Fruit fly (Drosophila melanogaster) whole organism, embryonic: Measurements from ENCODE around the gene CG34327.

ENCODE experiments used
- Aef1 ChIP-seq: fragments of 200-800 bp; sonication (Bioruptor generic); IDR thresholded peaks from 3 replicates; pipeline ENCODE4 v1.3.6; 2022; ENCODE audit warnings: missing biosample characterization, missing genetic modification characterization
- Atf-2 ChIP-seq: fragments of 200-800 bp; sonication (Bioruptor generic); optimal IDR thresholded peaks from 2 replicates; lab custom pipeline; 2016; ENCODE audit warnings: missing biosample characterization, missing genetic modification characterization
- Atf6 ChIP-seq: fragments of 200-800 bp; sonication (Bioruptor generic); IDR thresholded peaks from 2 replicates; pipeline ENCODE4 v1.3.6; 2022; ENCODE audit warnings: missing biosample characterization, missing genetic modification characterization
- Awh ChIP-seq: fragments of 200-800 bp; sonication (Bioruptor generic); IDR thresholded peaks from 2 replicates; pipeline ENCODE4, ENCODE4 v1.3.6; 2022; ENCODE audit warnings: missing biosample characterization, missing genetic modification characterization
- CG10274 ChIP-seq: fragments of 200-800 bp; sonication (Bioruptor generic); optimal IDR thresholded peaks from 3 replicates; lab custom pipeline; 2017; ENCODE audit warnings: missing biosample characterization, mild to moderate bottlenecking, missing genetic modification characterization
- CG10366 ChIP-seq: fragments of 200-800 bp; sonication (Bioruptor generic); IDR thresholded peaks from 2 replicates; pipeline ENCODE4 v1.3.6; 2022; ENCODE audit warnings: missing biosample characterization, missing genetic modification characterization
- CG10543 ChIP-seq: fragments of 200-800 bp; sonication (Bioruptor generic); optimal IDR thresholded peaks from 3 replicates; lab custom pipeline; 2017; ENCODE audit warnings: missing biosample characterization, mild to moderate bottlenecking, missing genetic modification characterization, moderate library complexity
- CG11085 ChIP-seq: fragments of 200-800 bp; sonication (Bioruptor generic); IDR thresholded peaks from 2 replicates; pipeline ENCODE4 v1.3.6; 2022; ENCODE audit warnings: missing biosample characterization, missing genetic modification characterization
- CG12104 ChIP-seq: fragments of 200-800 bp; sonication (Bioruptor generic); optimal IDR thresholded peaks from 3 replicates; lab custom pipeline; 2016; ENCODE audit warnings: missing biosample characterization, missing genetic modification characterization
- CG12155 ChIP-seq: fragments of 200-800 bp; sonication (Bioruptor generic); optimal IDR thresholded peaks from 3 replicates; lab custom pipeline; 2016; ENCODE audit warnings: missing biosample characterization, missing genetic modification characterization
- CG12659 ChIP-seq: fragments of 200-800 bp; sonication (Bioruptor generic); optimal IDR thresholded peaks from 3 replicates; lab custom pipeline; 2017; ENCODE audit warnings: mild to moderate bottlenecking, missing biosample characterization, missing genetic modification reagents, missing genetic modification characterization
- CG12744 ChIP-seq: fragments of 200-800 bp; sonication (Bioruptor generic); optimal IDR thresholded peaks from 2 replicates; lab custom pipeline; 2016; ENCODE audit warnings: missing biosample characterization, missing genetic modification characterization
- CG13296 ChIP-seq: fragments of 200-800 bp; sonication (Bioruptor generic); optimal IDR thresholded peaks from 3 replicates; lab custom pipeline; 2018; ENCODE audit warnings: missing biosample characterization, mild to moderate bottlenecking, missing genetic modification characterization
- CG14965 ChIP-seq: fragments of 200-800 bp; sonication (Bioruptor generic); optimal IDR thresholded peaks from 2 replicates; lab custom pipeline; 2016; ENCODE audit warnings: missing biosample characterization, missing genetic modification characterization, borderline replicate concordance
- CG16815 ChIP-seq: fragments of 200-800 bp; sonication (Bioruptor generic); optimal IDR thresholded peaks from 3 replicates; lab custom pipeline; 2017; ENCODE audit warnings: missing biosample characterization, mild to moderate bottlenecking, missing genetic modification characterization
- CG17912 ChIP-seq: fragments of 200-800 bp; sonication (Bioruptor generic); optimal IDR thresholded peaks from 2 replicates; lab custom pipeline; 2018; ENCODE audit warnings: missing biosample characterization, mild to moderate bottlenecking, missing genetic modification characterization
- CG18599 ChIP-seq: fragments of 200-800 bp; sonication (Bioruptor generic); optimal IDR thresholded peaks from 3 replicates; lab custom pipeline; 2017; ENCODE audit warnings: missing biosample characterization, missing genetic modification characterization, mild to moderate bottlenecking, moderate library complexity, missing genetic modification reagents
- CG31365 ChIP-seq: fragments of 200-800 bp; sonication (Bioruptor generic); optimal IDR thresholded peaks from 2 replicates; lab custom pipeline; 2018; ENCODE audit warnings: missing biosample characterization, mild to moderate bottlenecking, missing genetic modification characterization
- CG32772 ChIP-seq: fragments of 200-800 bp; sonication (Bioruptor generic); IDR thresholded peaks from 2 replicates; pipeline ENCODE4 v1.3.6; 2022; ENCODE audit warnings: missing biosample characterization, missing genetic modification characterization
- CG6765 ChIP-seq: fragments of 200-800 bp; sonication (Bioruptor generic); optimal IDR thresholded peaks from 3 replicates; lab custom pipeline; 2017; ENCODE audit warnings: missing biosample characterization, mild to moderate bottlenecking, missing genetic modification characterization
- CG6813 ChIP-seq: fragments of 200-800 bp; sonication (Bioruptor generic); optimal IDR thresholded peaks from 2 replicates; lab custom pipeline; 2017; ENCODE audit warnings: missing biosample characterization, missing genetic modification characterization, mild to moderate bottlenecking, moderate library complexity, missing genetic modification reagents
- CG7271 ChIP-seq: fragments of 200-800 bp; sonication (Bioruptor generic); optimal IDR thresholded peaks from 2 replicates; lab custom pipeline; 2018; ENCODE audit warnings: missing biosample characterization, mild to moderate bottlenecking, missing genetic modification characterization, moderate library complexity
- CG7556 ChIP-seq: fragments of 200-800 bp; sonication (Bioruptor generic); optimal IDR thresholded peaks from 2 replicates; lab custom pipeline; 2017; ENCODE audit warnings: missing biosample characterization, mild to moderate bottlenecking, missing genetic modification characterization
- CG7963 ChIP-seq: fragments of 200-800 bp; sonication (Bioruptor generic); IDR thresholded peaks from 3 replicates; pipeline ENCODE4 v1.3.6; 2022; ENCODE audit warnings: missing biosample characterization, missing genetic modification characterization; ENCODE audit not compliant: partially characterized antibody
- CG8281 ChIP-seq: fragments of 200-800 bp; sonication (Bioruptor generic); optimal IDR thresholded peaks from 2 replicates; lab custom pipeline; 2018; ENCODE audit warnings: missing biosample characterization, mild to moderate bottlenecking, missing genetic modification characterization, moderate library complexity
- CG8388 ChIP-seq: fragments of 200-800 bp; sonication (Bioruptor generic); optimal IDR thresholded peaks from 2 replicates; lab custom pipeline; 2019; ENCODE audit warnings: missing biosample characterization, mild to moderate bottlenecking, missing genetic modification characterization, moderate library complexity
- D19B ChIP-seq: fragments of 200-800 bp; sonication (Bioruptor generic); optimal IDR thresholded peaks from 2 replicates; lab custom pipeline; 2017; ENCODE audit warnings: missing biosample characterization, mild to moderate bottlenecking, missing genetic modification characterization
- Dek ChIP-seq: fragments of 200-800 bp; sonication (Bioruptor generic); optimal IDR thresholded peaks from 3 replicates; lab custom pipeline; 2019; ENCODE audit warnings: missing biosample characterization, mild to moderate bottlenecking, missing genetic modification characterization, moderate library complexity
- HLHmδ ChIP-seq: fragments of 200-800 bp; sonication (Bioruptor generic); optimal IDR thresholded peaks from 2 replicates; lab custom pipeline; 2018; ENCODE audit warnings: missing biosample characterization, mild to moderate bottlenecking, missing genetic modification characterization, moderate library complexity
- Lhr ChIP-seq: fragments of 200-800 bp; sonication (Bioruptor generic); optimal IDR thresholded peaks from 3 replicates; lab custom pipeline; 2017; ENCODE audit warnings: mild to moderate bottlenecking, missing biosample characterization, missing genetic modification reagents, missing genetic modification characterization
- Pdp1 ChIP-seq, 2 experiments: fragments of 200-800 bp; sonication (Bioruptor generic); optimal IDR thresholded peaks; 3 replicates each; lab custom pipeline; 2016; ENCODE audit warnings: missing biosample characterization in 2 of 2, missing genetic modification characterization in 2 of 2, mild to moderate bottlenecking in 1 of 2, moderate library complexity in 1 of 2
- Sin3A ChIP-seq: fragments of >200 bp; optimal IDR thresholded peaks from 2 replicates; lab custom pipeline; 2018
- Six4 ChIP-seq: fragments of 200-800 bp; sonication (Bioruptor generic); optimal IDR thresholded peaks from 2 replicates; lab custom pipeline; 2016; ENCODE audit warnings: missing biosample characterization, missing genetic modification characterization
- TFAM ChIP-seq: fragments of 200-800 bp; sonication (Bioruptor generic); optimal IDR thresholded peaks from 2 replicates; lab custom pipeline; 2017; ENCODE audit warnings: missing biosample characterization, missing genetic modification characterization, inconsistent platforms
- Taf1 ChIP-seq: fragments of 200-800 bp; sonication (Bioruptor generic); IDR thresholded peaks from 2 replicates; pipeline ENCODE4 v1.3.6; 2022; ENCODE audit warnings: missing biosample characterization, missing genetic modification characterization
- Xrp1 ChIP-seq: fragments of 200-800 bp; sonication (Bioruptor generic); IDR thresholded peaks from 2 replicates; pipeline ENCODE4 v1.3.6; 2022; ENCODE audit warnings: missing biosample characterization, missing genetic modification characterization
- al ChIP-seq: fragments of 200-800 bp; sonication (Bioruptor generic); IDR thresholded peaks from 2 replicates; pipeline ENCODE4 v1.3.6; 2022; ENCODE audit warnings: missing biosample characterization, missing genetic modification characterization
- aop ChIP-seq: fragments of 200-800 bp; sonication (Bioruptor generic); IDR thresholded peaks from 2 replicates; pipeline ENCODE4 v1.3.6; 2022; ENCODE audit warnings: missing biosample characterization, missing genetic modification characterization
- cato ChIP-seq: fragments of 200-800 bp; sonication (Bioruptor generic); optimal IDR thresholded peaks from 2 replicates; lab custom pipeline; 2016; ENCODE audit warnings: missing biosample characterization, missing genetic modification characterization, borderline replicate concordance
- cg ChIP-seq: fragments of 200-800 bp; sonication (Bioruptor generic); optimal IDR thresholded peaks from 3 replicates; lab custom pipeline; 2019; ENCODE audit warnings: missing biosample characterization, mild to moderate bottlenecking, missing genetic modification characterization, moderate library complexity
- emc ChIP-seq: fragments of 200-800 bp; sonication (Bioruptor generic); optimal IDR thresholded peaks from 2 replicates; lab custom pipeline; 2016; ENCODE audit warnings: missing biosample characterization, missing genetic modification characterization
- gfzf ChIP-seq: fragments of 200-800 bp; sonication (Bioruptor generic); optimal IDR thresholded peaks from 2 replicates; lab custom pipeline; 2016; ENCODE audit warnings: missing biosample characterization, mild to moderate bottlenecking, missing genetic modification characterization, moderate library complexity
- luna ChIP-seq: fragments of 200-800 bp; sonication (Bioruptor generic); optimal IDR thresholded peaks from 2 replicates; lab custom pipeline; 2016; ENCODE audit warnings: missing biosample characterization, missing genetic modification characterization
- pb ChIP-seq: fragments of 200-800 bp; sonication (Bioruptor generic); optimal IDR thresholded peaks from 3 replicates; lab custom pipeline; 2016; ENCODE audit warnings: missing biosample characterization, missing genetic modification characterization
- pfk ChIP-seq: fragments of 200-800 bp; sonication (Bioruptor generic); optimal IDR thresholded peaks from 2 replicates; lab custom pipeline; 2018; ENCODE audit warnings: missing biosample characterization, mild to moderate bottlenecking, missing genetic modification characterization, moderate library complexity
- pros ChIP-seq: fragments of 200-800 bp; sonication (Bioruptor generic); optimal IDR thresholded peaks from 3 replicates; lab custom pipeline; 2019; ENCODE audit warnings: missing biosample characterization, mild to moderate bottlenecking, missing genetic modification characterization, moderate library complexity
- pzg ChIP-seq: fragments of 200-800 bp; sonication (Bioruptor generic); optimal IDR thresholded peaks from 3 replicates; lab custom pipeline; 2018; ENCODE audit warnings: missing biosample characterization, mild to moderate bottlenecking, missing genetic modification characterization, moderate library complexity
- sima ChIP-seq: fragments of 200-800 bp; sonication (Bioruptor generic); optimal IDR thresholded peaks from 2 replicates; lab custom pipeline; 2016; ENCODE audit warnings: missing biosample characterization, missing genetic modification characterization
- ttk ChIP-seq: fragments of 200-800 bp; sonication (Bioruptor generic); IDR thresholded peaks from 2 replicates; pipeline ENCODE4 v2.1.2; 2022; ENCODE audit warnings: missing biosample characterization, missing genetic modification characterization
- yki ChIP-seq: fragments of >200 bp; optimal IDR thresholded peaks from 3 replicates; lab custom pipeline; 2018
- zfh1 ChIP-seq: fragments of 200-800 bp; sonication (Bioruptor generic); IDR thresholded peaks from 3 replicates; pipeline ENCODE4 v1.3.6; 2022; ENCODE audit warnings: missing biosample characterization, missing genetic modification characterization

The CG34327 gene

dm6 chrX:17178484-17178921, 45.1 kb downstream of the CG34327 start (continued):
- TF ChIP-seq Six4 (GFP tag; lab: Kevin White, UChicago) (peak; percentile 97), Aef1 (peak; percentile 97), CG13296 (GFP tag; lab: Kevin White, UChicago) (peak; percentile 97), zfh1 (GFP tag; lab: Robert Waterston, UW) (peak; percentile 99), CG12659 (GFP tag; lab: Kevin White, UChicago) (peak; percentile 39), pzg (GFP tag; lab: Kevin White, UChicago) (peak; percentile 7), Awh (GFP tag; lab: Robert Waterston, UW) (peak; percentile 99), gfzf (GFP tag; lab: Kevin White, UChicago) (peak; percentile 2), yki (peak; percentile 89), cato (GFP tag; lab: Kevin White, UChicago) (peak; percentile 97), CG7556 (GFP tag; lab: Kevin White, UChicago) (no peak), pb (GFP tag; lab: Kevin White, UChicago) (peak; percentile 94), cg (GFP tag; lab: Kevin White, UChicago) (peak; percentile 59), Lhr (GFP tag; lab: Kevin White, UChicago) (no peak), CG14965 (GFP tag; lab: Kevin White, UChicago) (peak; percentile 49), CG10543 (GFP tag; lab: Kevin White, UChicago) (no peak), CG17912 (GFP tag; lab: Kevin White, UChicago) (peak; percentile 67), emc (GFP tag; lab: Kevin White, UChicago) (peak; percentile 81), ttk (GFP tag; lab: Robert Waterston, UW) (peak; percentile 99), CG18599 (GFP tag; lab: Kevin White, UChicago) (peak; percentile 98), Atf-2 (GFP tag; lab: Kevin White, UChicago) (no peak), CG31365 (tag; lab: Kevin White, UChicago) (peak; percentile 83), CG12744 (GFP tag; lab: Kevin White, UChicago) (peak; percentile 71), pfk (GFP tag; lab: Kevin White, UChicago) (peak; percentile 35), CG12155 (peak; percentile 77), aop (no peak), al (GFP tag; lab: Robert Waterston, UW) (peak; percentile 97), CG6765 (GFP tag; lab: Kevin White, UChicago) (peak; percentile 91), D19B (peak; percentile 83), Atf6 (peak; percentile 89), sima (peak; percentile 87), CG11085 (GFP tag; lab: Robert Waterston, UW) (peak; percentile 98), Pdp1 (GFP tag; optimal IDR thresholded peaks at IDR 0.05; lab: Kevin White, UChicago) (peak; percentile 93 to 98), TFAM (GFP tag; lab: Kevin White, UChicago) (peak; percentile 87), Xrp1 (peak; percentile 100), Dek (tag; lab: Kevin White, UChicago) (no peak), CG8388 (GFP tag; lab: Kevin White, UChicago) (no peak), CG32772 (GFP tag; lab: Robert Waterston, UW) (peak; percentile 99), CG10274 (GFP tag; lab: Kevin White, UChicago) (peak; percentile 80), CG8281 (tag; lab: Kevin White, UChicago) (peak; percentile 86), CG10366 (peak; percentile 98), CG7271 (tag; lab: Kevin White, UChicago) (peak; percentile 93), CG6813 (GFP tag; lab: Kevin White, UChicago) (peak; percentile 97), Taf1 (peak; percentile 94), CG16815 (GFP tag; lab: Kevin White, UChicago) (no peak), CG7963 (GFP tag; lab: Robert Waterston, UW) (no peak), HLHmδ (GFP tag; lab: Kevin White, UChicago) (no peak), luna (GFP tag; lab: Kevin White, UChicago) (peak; percentile 62), pros (GFP tag; lab: Kevin White, UChicago) (peak; percentile 78), Sin3A (lab: Kevin White, UChicago) (no peak), CG12104 (GFP tag; lab: Kevin White, UChicago) (peak; percentile 94)
